Worm (Caenorhabditis elegans) whole organism, L1 larva: ENCODE data around the gene F48G7.8.

Experiments used
- C16A3.4 ChIP-seq: fragments of 150-350 bp; optimal IDR thresholded peaks from 2 replicates; lab custom pipeline; 2014; ENCODE audit warnings: missing biosample characterization, missing genetic modification characterization
- C34B4.2 ChIP-seq: sonication (generic microtip); optimal IDR thresholded peaks from 2 replicates; lab custom pipeline; 2017; ENCODE audit warnings: mild to moderate bottlenecking, missing genetic modification characterization, missing compliant biosample characterization
- alr-1 ChIP-seq: fragments of 200-800 bp; sonication (Bioruptor generic); optimal IDR thresholded peaks from 2 replicates; lab custom pipeline; 2018; ENCODE audit warnings: borderline replicate concordance, mild to moderate bottlenecking, missing genetic modification characterization, missing compliant biosample characterization
- aly-2 ChIP-seq: fragments of 150-350 bp; optimal IDR thresholded peaks from 2 replicates; lab custom pipeline; 2014; ENCODE audit warnings: missing biosample characterization, missing genetic modification characterization
- ama-1 ChIP-seq: fragments of 150-350 bp; optimal IDR thresholded peaks from 2 replicates; lab custom pipeline; 2014
- ceh-63 ChIP-seq: fragments of 200-800 bp; sonication (Bioruptor generic); optimal IDR thresholded peaks from 2 replicates; lab custom pipeline; 2018; ENCODE audit warnings: mild to moderate bottlenecking, missing genetic modification characterization, missing compliant biosample characterization
- ceh-88 ChIP-seq: fragments of 200-800 bp; sonication (Bioruptor generic); IDR thresholded peaks from 2 replicates; pipeline ENCODE4 v1.3.6; 2022; ENCODE audit warnings: missing genetic modification characterization, missing compliant biosample characterization
- ceh-90 ChIP-seq: sonication (generic microtip); optimal IDR thresholded peaks from 2 replicates; lab custom pipeline; 2016; ENCODE audit warnings: missing genetic modification characterization, missing compliant biosample characterization
- ces-1 ChIP-seq: fragments of 150-350 bp; optimal IDR thresholded peaks from 2 replicates; lab custom pipeline; 2014; ENCODE audit warnings: missing biosample characterization, missing genetic modification reagents, missing genetic modification characterization
- dsc-1 ChIP-seq: sonication (generic microtip); optimal IDR thresholded peaks from 2 replicates; lab custom pipeline; 2016; ENCODE audit warnings: mild to moderate bottlenecking, missing genetic modification characterization, missing compliant biosample characterization
- efl-1 ChIP-seq, 4 experiments: fragments of 150-350 bp; optimal IDR thresholded peaks in 3 of 4; peaks in 1 of 4; 1 replicate in 1 of 4; 2 replicates in 3 of 4; lab custom pipeline; 2014; ENCODE audit warnings: missing biosample characterization in 2 of 4, missing genetic modification characterization in 2 of 4, missing genetic modification reagents in 2 of 4
- egl-13 ChIP-seq: sonication (generic microtip); optimal IDR thresholded peaks from 2 replicates; lab custom pipeline; 2016; ENCODE audit warnings: missing genotype, missing genetic modification reagents, missing genetic modification characterization, missing compliant biosample characterization
- egl-27 ChIP-seq, 2 experiments: fragments of 150-350 bp in 1 of 2; sonication (generic microtip); optimal IDR thresholded peaks; 3 replicates each; lab custom pipeline; 2017 to 2018; ENCODE audit warnings: missing biosample characterization in 2 of 2, missing genetic modification characterization in 2 of 2, missing genetic modification reagents in 2 of 2
- elt-3 ChIP-seq, 6 experiments: fragments of 150-350 bp in 1 of 6; sonication (generic microtip); optimal IDR thresholded peaks; 2 replicates each; lab custom pipeline; 2017 to 2018; ENCODE audit warnings: missing biosample characterization in 6 of 6, missing genetic modification characterization in 6 of 6, inconsistent platforms in 1 of 6
- fkh-4 ChIP-seq: sonication (generic microtip); optimal IDR thresholded peaks from 2 replicates; lab custom pipeline; 2016; ENCODE audit warnings: missing compliant biosample characterization, missing genetic modification characterization, borderline replicate concordance
- grh-1 ChIP-seq: fragments of 200-800 bp; sonication (Bioruptor generic); IDR thresholded peaks from 2 replicates; pipeline ENCODE4 v1.3.6; 2022; ENCODE audit warnings: missing genetic modification reagents, missing genetic modification characterization, missing compliant biosample characterization
- hlh-17 ChIP-seq: fragments of 200-800 bp; sonication (Bioruptor generic); optimal IDR thresholded peaks from 2 replicates; lab custom pipeline; 2018; ENCODE audit warnings: missing genetic modification characterization, mild to moderate bottlenecking, missing compliant biosample characterization, moderate library complexity, borderline replicate concordance
- hlh-4 ChIP-seq: sonication (generic microtip); optimal IDR thresholded peaks from 2 replicates; lab custom pipeline; 2016; ENCODE audit warnings: mild to moderate bottlenecking, missing genetic modification characterization, missing compliant biosample characterization
- isw-1 ChIP-seq: fragments of 200-800 bp; sonication (Bioruptor generic); IDR thresholded peaks from 2 replicates; pipeline ENCODE4 v1.3.6; 2022; ENCODE audit warnings: missing genetic modification characterization, missing compliant biosample characterization
- lin-13 ChIP-seq: fragments of 150-350 bp; optimal IDR thresholded peaks from 2 replicates; lab custom pipeline; 2014; ENCODE audit warnings: missing biosample characterization, missing genetic modification reagents, missing genetic modification characterization
- lin-14 ChIP-seq: fragments of 200-800 bp; sonication (Bioruptor generic); optimal IDR thresholded peaks from 2 replicates; lab custom pipeline; 2018; ENCODE audit warnings: mild to moderate bottlenecking, missing genetic modification characterization, moderate library complexity, missing compliant biosample characterization
- lin-39 ChIP-seq: fragments of 150-350 bp; optimal IDR thresholded peaks from 2 replicates; lab custom pipeline; 2014; ENCODE audit warnings: missing biosample characterization, missing genetic modification reagents, missing genetic modification characterization
- lir-3 ChIP-seq: sonication (generic microtip); optimal IDR thresholded peaks from 2 replicates; lab custom pipeline; 2016; ENCODE audit warnings: mild to moderate bottlenecking, missing genetic modification characterization, moderate library complexity, missing compliant biosample characterization; ENCODE audit not compliant: poor library complexity
- lsy-2 ChIP-seq, 2 experiments: fragments of 150-350 bp; optimal IDR thresholded peaks; 2 replicates each; lab custom pipeline; 2014; ENCODE audit warnings: missing biosample characterization in 2 of 2, missing genetic modification characterization in 2 of 2
- mab-9 ChIP-seq: fragments of 200-800 bp; sonication (Bioruptor generic); IDR thresholded peaks from 2 replicates; pipeline ENCODE4 v1.3.6; 2022; ENCODE audit warnings: missing genetic modification reagents, missing genetic modification characterization, missing compliant biosample characterization
- mep-1 ChIP-seq: fragments of 150-350 bp; optimal IDR thresholded peaks from 2 replicates; lab custom pipeline; 2014; ENCODE audit warnings: missing biosample characterization, missing genetic modification characterization
- nhr-12 ChIP-seq: sonication (generic microtip); optimal IDR thresholded peaks from 2 replicates; lab custom pipeline; 2017; ENCODE audit warnings: missing biosample characterization, missing genetic modification characterization
- nhr-19 ChIP-seq: fragments of 200-800 bp; sonication (Bioruptor generic); conservative IDR thresholded peaks from 2 replicates; pipeline ENCODE4 v1.3.6; 2022; ENCODE audit warnings: missing genetic modification characterization, missing compliant biosample characterization
- nhr-28 ChIP-seq: fragments of 150-350 bp; optimal IDR thresholded peaks from 2 replicates; lab custom pipeline; 2014; ENCODE audit warnings: missing biosample characterization, missing genetic modification characterization
- nhr-71 ChIP-seq: sonication (generic microtip); optimal IDR thresholded peaks from 2 replicates; lab custom pipeline; 2016; ENCODE audit warnings: mild to moderate bottlenecking, missing genetic modification characterization, moderate library complexity, missing compliant biosample characterization
- nhr-77 ChIP-seq: fragments of 150-350 bp; optimal IDR thresholded peaks from 2 replicates; lab custom pipeline; 2014; ENCODE audit warnings: missing biosample characterization, missing genetic modification characterization
- nhr-84 ChIP-seq: sonication (generic microtip); optimal IDR thresholded peaks from 2 replicates; lab custom pipeline; 2017; ENCODE audit warnings: missing biosample characterization, missing genetic modification characterization
- nhr-85 ChIP-seq: sonication (generic microtip); peaks from one replicate; lab custom pipeline; 2016; ENCODE audit warnings: missing genetic modification characterization, inconsistent platforms, missing compliant biosample characterization
- pag-3 ChIP-seq: sonication (generic microtip); optimal IDR thresholded peaks from 2 replicates; lab custom pipeline; 2017; ENCODE audit warnings: missing genetic modification characterization, mild to moderate bottlenecking, missing compliant biosample characterization, antibody characterized with exemption, borderline replicate concordance; ENCODE audit not compliant: insufficient read depth
- pqm-1 ChIP-seq: sonication (generic microtip); optimal IDR thresholded peaks from 3 replicates; lab custom pipeline; 2017; ENCODE audit warnings: missing biosample characterization, missing genetic modification characterization
- rnt-1 ChIP-seq: sonication (generic microtip); optimal IDR thresholded peaks from 2 replicates; lab custom pipeline; 2016; ENCODE audit warnings: mild to moderate bottlenecking, missing genetic modification characterization, moderate library complexity, missing compliant biosample characterization
- skn-1 ChIP-seq: fragments of 150-350 bp; optimal IDR thresholded peaks from 2 replicates; lab custom pipeline; 2014; ENCODE audit warnings: missing biosample characterization, missing genetic modification characterization
- snu-23 ChIP-seq: sonication (generic microtip); optimal IDR thresholded peaks from 2 replicates; lab custom pipeline; 2016; ENCODE audit warnings: missing genetic modification characterization, missing compliant biosample characterization
- sox-4 ChIP-seq: sonication (generic microtip); optimal IDR thresholded peaks from 2 replicates; lab custom pipeline; 2016; ENCODE audit warnings: missing genetic modification characterization, missing compliant biosample characterization
- sup-37 ChIP-seq: fragments of 200-800 bp; sonication (Bioruptor generic); optimal IDR thresholded peaks from 2 replicates; lab custom pipeline; 2018; ENCODE audit warnings: mild to moderate bottlenecking, missing genetic modification characterization, missing compliant biosample characterization
- swsn-7 ChIP-seq: sonication (generic microtip); optimal IDR thresholded peaks from 2 replicates; lab custom pipeline; 2016; ENCODE audit warnings: missing genetic modification characterization, missing compliant biosample characterization
- vab-15 ChIP-seq: sonication (generic microtip); optimal IDR thresholded peaks from 2 replicates; lab custom pipeline; 2017; ENCODE audit warnings: missing genotype, mild to moderate bottlenecking, missing genetic modification characterization, missing compliant biosample characterization
- xbp-1 ChIP-seq: sonication (generic microtip); optimal IDR thresholded peaks from 2 replicates; lab custom pipeline; 2016; ENCODE audit warnings: missing genetic modification characterization, missing compliant biosample characterization
- zag-1 ChIP-seq: fragments of 150-350 bp; optimal IDR thresholded peaks from 2 replicates; lab custom pipeline; 2014; ENCODE audit warnings: missing biosample characterization, missing genetic modification characterization
- ztf-4 ChIP-seq: fragments of 150-350 bp; optimal IDR thresholded peaks from 2 replicates; lab custom pipeline; 2014; ENCODE audit warnings: missing biosample characterization, missing genetic modification characterization

Gene F48G7.8

ce11 chrV:655823-656222 lies 28.3 kb upstream of the F48G7.8 start, which contains the start of gene srh-245:
TSS of gene srh-245 (minus strand) at chrV:655923.
- TF ChIP-seq swsn-7 (tag; lab: Kevin White, UChicago) = no peak
- no peak for TF ChIP-seq skn-1 (tag; lab: Kevin White, UChicago)
- TF ChIP-seq lin-13 (GFP tag; lab: Kevin White, UChicago) = no peak
- no peak for TF ChIP-seq snu-23
- TF ChIP-seq C34B4.2 (tag; lab: Kevin White, UChicago) = no peak
- TF ChIP-seq nhr-19 (GFP tag; lab: Robert Waterston, UW) = no peak
- TF ChIP-seq lir-3 = no peak
- TF ChIP-seq xbp-1 (tag; lab: Kevin White, UChicago) = no peak
- TF ChIP-seq sup-37 (GFP tag; lab: Kevin White, UChicago) = no peak
- no peak for TF ChIP-seq egl-27 (tag; optimal IDR thresholded peaks at IDR 0.05; lab: Kevin White, UChicago)
- TF ChIP-seq C16A3.4 (tag; lab: Kevin White, UChicago) = no peak
- no peak for TF ChIP-seq efl-1 (optimal IDR thresholded peaks at IDR 0.05; lab: Kevin White, UChicago)
- TF ChIP-seq efl-1 (GFP tag; optimal IDR thresholded peaks at IDR 0.05 in 1 of 2; lab: Kevin White, UChicago) = no peak
- TF ChIP-seq ama-1 (lab: Kevin White, UChicago) = no peak

ce11 chrV:654402-654801 lies 26.9 kb upstream of the F48G7.8 start, which contains the start of gene srj-6:
TSS of gene srj-6 (minus strand) at chrV:654502.
- TF ChIP-seq lsy-2 (tag; optimal IDR thresholded peaks at IDR 0.05; lab: Kevin White, UChicago) (no peak), vab-15 (no peak), hlh-4 (tag; lab: Kevin White, UChicago) (no peak), mep-1 (tag; lab: Kevin White, UChicago) (no peak), ceh-63 (GFP tag; lab: Kevin White, UChicago) (no peak), nhr-28 (tag; lab: Kevin White, UChicago) (no peak), ces-1 (GFP tag; lab: Kevin White, UChicago) (no peak), fkh-4 (no peak), lin-14 (GFP tag; lab: Kevin White, UChicago) (no peak), nhr-85 (tag; lab: Kevin White, UChicago) (no peak), ztf-4 (tag; lab: Kevin White, UChicago) (no peak), sup-37 (GFP tag; lab: Kevin White, UChicago) (no peak), lin-13 (GFP tag; lab: Kevin White, UChicago) (no peak)

ce11 chrV:652940-653339 lies 25.5 kb upstream of the F48G7.8 start, which contains the start of gene srj-5:
TSS of gene srj-5 (minus strand) at chrV:653040.
- no peak for TF ChIP-seq mab-9 (GFP tag; lab: Robert Waterston, UW)
- TF ChIP-seq rnt-1 = no peak
- no peak for TF ChIP-seq nhr-71
- TF ChIP-seq xbp-1 (tag; lab: Kevin White, UChicago) = no peak
- no peak for TF ChIP-seq nhr-85 (tag; lab: Kevin White, UChicago)
- no peak for TF ChIP-seq dsc-1 (tag; lab: Kevin White, UChicago)
- no peak for TF ChIP-seq egl-13
- no peak for TF ChIP-seq isw-1 (GFP tag; lab: Robert Waterston, UW)
- TF ChIP-seq nhr-28 (tag; lab: Kevin White, UChicago) = no peak
- TF ChIP-seq lin-39 (tag; lab: Kevin White, UChicago) = no peak
- TF ChIP-seq hlh-17 (GFP tag; lab: Kevin White, UChicago) = no peak
- TF ChIP-seq nhr-19 (GFP tag; lab: Robert Waterston, UW) = no peak
- no peak for TF ChIP-seq nhr-84 (tag; lab: Kevin White, UChicago)
- TF ChIP-seq zag-1 (tag; lab: Kevin White, UChicago) = no peak
- TF ChIP-seq mep-1 (tag; lab: Kevin White, UChicago) = no peak
- no peak for TF ChIP-seq ceh-88 (GFP tag; lab: Robert Waterston, UW)
- TF ChIP-seq aly-2 (tag; lab: Kevin White, UChicago) = no peak

ce11 chrV:646888-647287 lies 19.4 kb upstream of the F48G7.8 start, which contains the start of gene ugt-42:
TSS of gene ugt-42 (plus strand) at chrV:647188.
- TF ChIP-seq rnt-1 (no peak), nhr-12 (no peak), alr-1 (no peak), sox-4 (tag; lab: Kevin White, UChicago) (no peak), C34B4.2 (tag; lab: Kevin White, UChicago) (no peak), pqm-1 (tag; lab: Kevin White, UChicago) (no peak), fkh-4 (no peak), aly-2 (tag; lab: Kevin White, UChicago) (no peak), ceh-90 (tag; lab: Kevin White, UChicago) (no peak), nhr-71 (no peak), grh-1 (GFP tag; lab: Robert Waterston, UW) (no peak), ceh-88 (GFP tag; lab: Robert Waterston, UW) (no peak), isw-1 (GFP tag; lab: Robert Waterston, UW) (no peak), elt-3 (tag; optimal IDR thresholded peaks at IDR 0.05; lab: Kevin White, UChicago) (no peak), efl-1 (optimal IDR thresholded peaks at IDR 0.05; lab: Kevin White, UChicago) (no peak), efl-1 (GFP tag; optimal IDR thresholded peaks at IDR 0.05 in 1 of 2; lab: Kevin White, UChicago) (no peak), swsn-7 (tag; lab: Kevin White, UChicago) (no peak), pag-3 (tag; lab: Kevin White, UChicago) (no peak), nhr-77 (no peak)
